Fruit fly (Drosophila melanogaster) Kc167 (cell line): ENCODE data around the gene CG33946.

Source experiments
- insv ChIP-seq: fragments of >200 bp; optimal IDR thresholded peaks from 3 replicates; lab custom pipeline; 2018; ENCODE audit warnings: missing external identifiers
- psq ChIP-seq: fragments of >200 bp; optimal IDR thresholded peaks from 2 replicates; lab custom pipeline; 2017; ENCODE audit warnings: missing external identifiers
- ttk ChIP-seq: sonication (Bioruptor generic); optimal IDR thresholded peaks from 2 replicates; lab custom pipeline; 2017; ENCODE audit warnings: missing external identifiers

DNA sequence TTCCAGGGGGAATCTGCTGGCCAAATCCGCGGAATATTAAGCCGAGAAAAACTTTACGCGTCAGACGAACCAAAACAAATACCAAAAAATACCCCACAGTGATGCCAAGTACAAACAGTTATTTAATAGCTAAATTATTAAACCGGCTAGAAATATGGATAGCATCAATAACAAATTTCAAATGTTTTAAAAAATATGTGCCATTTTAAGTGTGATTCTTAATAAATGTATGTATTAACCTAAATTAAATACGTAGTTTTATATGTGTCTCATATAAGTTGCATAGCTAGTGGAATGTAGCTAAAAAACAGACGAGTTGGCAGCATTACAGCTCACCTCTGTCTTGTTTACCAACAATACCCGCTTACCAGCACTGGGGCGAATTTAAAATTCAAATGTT is 38.6 kb upstream of the CG33946 start, which contains the start of gene CG10274:
- TF ChIP-seq insv (lab: Kevin White, UChicago), result no peak
- TF ChIP-seq psq (lab: Kevin White, UChicago), result no peak
- no peak for TF ChIP-seq ttk (lab: Kevin White, UChicago)
